Worm (Caenorhabditis elegans) whole organism, mixed stage, embryonic: ENCODE measurements around the gene jip-1.

ENCODE experiments used
- M03D4.4 ChIP-seq: sonication (generic microtip); optimal IDR thresholded peaks from 2 replicates; lab custom pipeline; 2017; ENCODE audit warnings: mild to moderate bottlenecking, missing genetic modification characterization, missing compliant biosample characterization
- bed-3 ChIP-seq: fragments of 200-800 bp; sonication (Bioruptor generic); optimal IDR thresholded peaks from 3 replicates; lab custom pipeline; 2018; ENCODE audit warnings: mild to moderate bottlenecking, missing genetic modification characterization, moderate library complexity, missing compliant biosample characterization
- blmp-1 ChIP-seq: fragments of 150-350 bp; optimal IDR thresholded peaks from 2 replicates; lab custom pipeline; 2014; ENCODE audit warnings: missing biosample characterization, missing genetic modification characterization
- ceh-39 ChIP-seq: fragments of 150-350 bp; optimal IDR thresholded peaks from 2 replicates; lab custom pipeline; 2014; ENCODE audit warnings: missing biosample characterization, missing genetic modification characterization
- ceh-43 ChIP-seq: fragments of 200-800 bp; sonication (Bioruptor generic); optimal IDR thresholded peaks from 2 replicates; lab custom pipeline; 2018; ENCODE audit warnings: mild to moderate bottlenecking, missing genetic modification characterization, moderate library complexity, missing compliant biosample characterization
- ceh-83 ChIP-seq: fragments of 200-800 bp; sonication (Bioruptor generic); optimal IDR thresholded peaks from 2 replicates; lab custom pipeline; 2018; ENCODE audit warnings: mild to moderate bottlenecking, missing genetic modification characterization, missing compliant biosample characterization
- ces-1 ChIP-seq: fragments of 150-350 bp; optimal IDR thresholded peaks from 2 replicates; lab custom pipeline; 2014; ENCODE audit warnings: missing biosample characterization, missing genetic modification reagents, missing genetic modification characterization
- cnd-1 ChIP-seq: fragments of 200-800 bp; sonication (Bioruptor generic); optimal IDR thresholded peaks from 2 replicates; lab custom pipeline; 2018; ENCODE audit warnings: mild to moderate bottlenecking, missing genetic modification characterization, missing compliant biosample characterization
- drap-1 ChIP-seq: fragments of 200-800 bp; sonication (Bioruptor generic); optimal IDR thresholded peaks from 3 replicates; lab custom pipeline; 2018; ENCODE audit warnings: mild to moderate bottlenecking, missing genetic modification characterization, missing compliant biosample characterization
- elt-1 ChIP-seq: sonication (generic microtip); optimal IDR thresholded peaks from 2 replicates; lab custom pipeline; 2017; ENCODE audit warnings: missing genetic modification characterization, mild to moderate bottlenecking, missing compliant biosample characterization, antibody characterized with exemption, moderate library complexity, borderline replicate concordance; ENCODE audit not compliant: insufficient read depth
- elt-3 ChIP-seq: fragments of 150-350 bp; optimal IDR thresholded peaks from 2 replicates; lab custom pipeline; 2014; ENCODE audit warnings: missing biosample characterization, missing genetic modification characterization
- flh-1 ChIP-seq: fragments of 200-800 bp; sonication (Bioruptor generic); optimal IDR thresholded peaks from 2 replicates; lab custom pipeline; 2018; ENCODE audit warnings: mild to moderate bottlenecking, missing genetic modification characterization, moderate library complexity, missing compliant biosample characterization
- ham-2 ChIP-seq: fragments of 200-800 bp; sonication (Bioruptor generic); optimal IDR thresholded peaks from 2 replicates; lab custom pipeline; 2018; ENCODE audit warnings: mild to moderate bottlenecking, missing genetic modification characterization, missing compliant biosample characterization
- hlh-1 ChIP-seq: fragments of 150-350 bp; optimal IDR thresholded peaks from 2 replicates; lab custom pipeline; 2014; ENCODE audit warnings: missing biosample characterization, missing genetic modification reagents, missing genetic modification characterization
- lin-13 ChIP-seq: fragments of 150-350 bp; optimal IDR thresholded peaks from 2 replicates; lab custom pipeline; 2014; ENCODE audit warnings: missing biosample characterization, missing genetic modification characterization
- lin-32 ChIP-seq: fragments of 200-800 bp; sonication (Bioruptor generic); optimal IDR thresholded peaks from 2 replicates; lab custom pipeline; 2018; ENCODE audit warnings: mild to moderate bottlenecking, missing genetic modification characterization, missing compliant biosample characterization
- lsy-2 ChIP-seq: fragments of 150-350 bp; optimal IDR thresholded peaks from 2 replicates; lab custom pipeline; 2014; ENCODE audit warnings: missing biosample characterization, missing genetic modification characterization
- mls-2 ChIP-seq: sonication (generic microtip); optimal IDR thresholded peaks from 2 replicates; lab custom pipeline; 2016; ENCODE audit warnings: mild to moderate bottlenecking, missing genetic modification characterization, moderate library complexity, missing compliant biosample characterization
- nhr-12 ChIP-seq: fragments of 150-350 bp; optimal IDR thresholded peaks from 2 replicates; lab custom pipeline; 2014; ENCODE audit warnings: missing biosample characterization, missing genetic modification characterization
- nhr-2 ChIP-seq: fragments of 150-350 bp; optimal IDR thresholded peaks from 2 replicates; lab custom pipeline; 2014; ENCODE audit warnings: missing biosample characterization, missing genetic modification characterization
- nhr-237 ChIP-seq: fragments of 150-350 bp; optimal IDR thresholded peaks from 2 replicates; lab custom pipeline; 2014; ENCODE audit warnings: missing biosample characterization, missing genetic modification characterization
- nhr-28 ChIP-seq: fragments of 150-350 bp; optimal IDR thresholded peaks from 2 replicates; lab custom pipeline; 2014; ENCODE audit warnings: missing biosample characterization, missing genetic modification characterization
- nhr-76 ChIP-seq: sonication (generic microtip); optimal IDR thresholded peaks from 2 replicates; lab custom pipeline; 2017; ENCODE audit warnings: missing biosample characterization, missing genetic modification characterization
- pha-4 ChIP-seq: fragments of 150-350 bp; optimal IDR thresholded peaks from 2 replicates; lab custom pipeline; 2018; ENCODE audit warnings: missing biosample characterization, missing genetic modification reagents, missing genetic modification characterization
- sem-2 ChIP-seq: fragments of 200-800 bp; sonication (Bioruptor generic); optimal IDR thresholded peaks from 2 replicates; lab custom pipeline; 2018; ENCODE audit warnings: mild to moderate bottlenecking, missing genetic modification characterization, missing compliant biosample characterization
- sptf-1 ChIP-seq: sonication (generic microtip); optimal IDR thresholded peaks from 2 replicates; lab custom pipeline; 2017; ENCODE audit warnings: mild to moderate bottlenecking, missing genetic modification characterization, moderate library complexity, missing compliant biosample characterization
- tbx-8 ChIP-seq: fragments of 200-800 bp; sonication (Bioruptor generic); optimal IDR thresholded peaks from 2 replicates; lab custom pipeline; 2018; ENCODE audit warnings: mild to moderate bottlenecking, missing genetic modification characterization, moderate library complexity, missing compliant biosample characterization
- unc-120 ChIP-seq: sonication (generic microtip); optimal IDR thresholded peaks from 2 replicates; lab custom pipeline; 2017; ENCODE audit warnings: missing genetic modification characterization, missing compliant biosample characterization; ENCODE audit not compliant: poor library complexity, severe bottlenecking
- unc-39 ChIP-seq: fragments of 150-350 bp; optimal IDR thresholded peaks from 2 replicates; lab custom pipeline; 2014; ENCODE audit warnings: missing biosample characterization, missing genetic modification characterization
- unc-62 ChIP-seq: fragments of 150-350 bp; optimal IDR thresholded peaks from 2 replicates; lab custom pipeline; 2014; ENCODE audit warnings: missing biosample characterization, missing genetic modification reagents, missing genetic modification characterization
- zip-8 ChIP-seq: fragments of 150-350 bp; optimal IDR thresholded peaks from 2 replicates; lab custom pipeline; 2014; ENCODE audit warnings: missing biosample characterization, missing genetic modification characterization
- ztf-11 ChIP-seq: fragments of 150-350 bp; optimal IDR thresholded peaks from 2 replicates; lab custom pipeline; 2014; ENCODE audit warnings: missing biosample characterization, missing genetic modification characterization

jip-1 gene

DNA sequence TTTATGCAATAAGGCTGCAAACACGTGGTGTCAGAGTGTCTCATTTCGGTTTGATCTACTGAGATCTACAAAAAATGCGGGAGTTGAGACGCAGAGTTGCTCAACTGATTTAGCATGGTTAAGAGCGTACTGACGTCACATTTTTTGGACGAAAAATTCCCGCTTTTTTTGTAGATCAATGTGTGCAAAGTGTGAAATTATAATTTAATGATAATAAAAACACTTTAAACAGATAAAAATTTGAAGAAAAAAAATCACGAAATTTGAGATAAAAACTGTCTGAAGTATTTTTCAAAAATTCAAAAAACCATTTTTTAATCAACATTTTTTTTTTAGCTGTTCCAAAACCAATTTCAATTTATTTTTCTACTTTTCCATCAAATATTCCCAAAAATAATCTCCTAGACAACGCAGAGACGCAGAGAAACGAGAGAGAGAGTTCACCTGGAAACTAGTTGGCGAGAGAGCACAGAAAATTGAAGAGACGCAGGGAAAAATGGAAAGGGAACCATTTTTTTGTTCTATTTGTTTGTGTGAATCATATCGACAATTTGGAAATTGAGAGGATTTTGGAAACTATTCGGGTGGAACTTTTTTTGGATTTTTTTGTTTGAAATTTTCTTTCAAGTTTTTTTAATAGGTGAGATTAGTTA lies 29.6 kb upstream of the jip-1 start:
- no peak for TF ChIP-seq nhr-237 (tag; lab: Kevin White, UChicago)
- TF ChIP-seq nhr-28: no peak
- no peak for TF ChIP-seq pha-4
- TF ChIP-seq ceh-83 (GFP tag; lab: Kevin White, UChicago): no peak
- TF ChIP-seq hlh-1 (tag; lab: Kevin White, UChicago): no peak
- TF ChIP-seq mls-2: no peak
- TF ChIP-seq lsy-2: no peak
- TF ChIP-seq blmp-1 (tag; lab: Kevin White, UChicago): no peak
- no peak for TF ChIP-seq sem-2
- no peak for TF ChIP-seq drap-1 (GFP tag; lab: Kevin White, UChicago)
- no peak for TF ChIP-seq nhr-2 (tag; lab: Kevin White, UChicago)
- no peak for TF ChIP-seq unc-120 (tag; lab: Kevin White, UChicago)
- TF ChIP-seq lin-13 (tag; lab: Kevin White, UChicago): no peak
- no peak for TF ChIP-seq ceh-39
- no peak for TF ChIP-seq lin-32
- TF ChIP-seq ztf-11: no peak
- TF ChIP-seq M03D4.4 (tag; lab: Kevin White, UChicago): no peak
- no peak for TF ChIP-seq cnd-1
- TF ChIP-seq tbx-8 (GFP tag; lab: Kevin White, UChicago): no peak
- no peak for TF ChIP-seq sptf-1

DNA sequence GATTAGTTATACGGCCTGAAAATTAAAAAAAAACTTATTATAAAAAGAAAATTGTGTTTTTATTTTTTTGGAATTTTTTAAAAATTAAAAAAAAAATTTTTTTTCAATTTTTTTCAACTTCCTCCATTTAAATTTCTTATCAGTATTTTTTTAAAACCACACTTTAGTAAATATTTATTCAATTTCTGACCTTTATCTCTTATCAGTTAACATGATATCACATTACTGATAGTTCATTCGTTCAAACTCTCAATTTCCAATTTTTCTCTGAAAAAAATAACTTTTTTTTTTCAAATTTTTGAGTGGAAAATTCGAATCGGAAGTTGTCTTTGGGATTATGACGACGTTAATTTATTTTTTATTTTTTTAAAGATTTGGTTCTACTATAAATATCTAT lies 29.1 kb upstream of the jip-1 start:
- TF ChIP-seq ham-2 (GFP tag; lab: Kevin White, UChicago) (no peak), nhr-237 (tag; lab: Kevin White, UChicago) (no peak)
- TF ChIP-seq, all 35 proteins: peak for 0

DNA sequence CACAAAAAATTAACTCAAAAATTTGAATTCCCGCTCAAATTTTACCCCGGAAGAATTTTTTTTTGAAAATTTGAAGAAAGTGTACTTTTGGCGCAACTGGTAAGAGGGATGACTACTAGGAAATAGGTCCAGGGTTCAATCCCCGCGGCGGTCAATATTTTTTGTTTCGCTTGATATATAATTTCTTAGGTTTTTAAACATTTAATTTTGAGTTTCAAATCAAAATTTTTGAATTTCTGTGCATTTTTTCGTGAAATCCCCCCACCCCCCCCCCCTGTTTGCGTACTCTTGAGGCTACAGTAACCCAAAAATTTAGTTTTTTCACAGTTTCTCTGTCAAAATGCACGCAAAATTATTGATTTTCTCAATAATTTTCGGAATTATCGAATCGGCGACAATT lies 28.6 kb upstream of the jip-1 start, which contains the start of gene Y57G7A.1:
Gene Y57G7A.1 (plus strand): TSS at position 301 of the 400 bp plus-strand sequence.
- no peak for TF ChIP-seq M03D4.4 (tag; lab: Kevin White, UChicago)
- no peak for TF ChIP-seq unc-120 (tag; lab: Kevin White, UChicago)
- no peak for TF ChIP-seq nhr-12 (tag; lab: Kevin White, UChicago)
- TF ChIP-seq ztf-11: no peak
- no peak for TF ChIP-seq flh-1 (GFP tag; lab: Kevin White, UChicago)
- TF ChIP-seq ces-1 (GFP tag; lab: Kevin White, UChicago): no peak
- no peak for TF ChIP-seq zip-8
- TF ChIP-seq unc-62 (GFP tag; lab: Kevin White, UChicago): no peak
- TF ChIP-seq nhr-28: no peak
- TF ChIP-seq elt-3 (tag; lab: Kevin White, UChicago): no peak
- no peak for TF ChIP-seq cnd-1
- no peak for TF ChIP-seq lin-13 (tag; lab: Kevin White, UChicago)
- TF ChIP-seq, all 35 proteins: peak for 0

DNA sequence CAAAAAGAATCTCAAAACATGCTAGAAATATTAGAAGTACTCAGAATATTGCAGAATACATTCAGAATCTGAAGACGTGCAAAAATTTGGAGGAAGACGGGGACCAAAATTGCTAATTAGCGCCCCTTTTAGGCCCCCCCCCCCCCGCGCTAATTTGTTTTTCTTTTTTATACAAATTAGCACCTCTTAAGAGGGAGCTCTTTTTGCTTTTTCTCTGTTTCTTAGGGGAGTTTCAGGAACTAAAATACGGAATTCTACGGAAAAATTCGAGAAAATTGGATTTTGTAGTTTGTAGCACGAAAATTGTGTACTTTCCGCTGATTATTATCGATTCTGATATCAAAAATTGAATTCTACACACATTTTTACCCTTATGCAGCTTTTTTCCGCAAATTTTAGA lies 25.2 kb upstream of the jip-1 start, which contains the start of gene glb-31:
Gene glb-31 (minus strand): TSS at position 101 of the 400 bp plus-strand sequence.
- no peak for TF ChIP-seq unc-62 (GFP tag; lab: Kevin White, UChicago)

DNA sequence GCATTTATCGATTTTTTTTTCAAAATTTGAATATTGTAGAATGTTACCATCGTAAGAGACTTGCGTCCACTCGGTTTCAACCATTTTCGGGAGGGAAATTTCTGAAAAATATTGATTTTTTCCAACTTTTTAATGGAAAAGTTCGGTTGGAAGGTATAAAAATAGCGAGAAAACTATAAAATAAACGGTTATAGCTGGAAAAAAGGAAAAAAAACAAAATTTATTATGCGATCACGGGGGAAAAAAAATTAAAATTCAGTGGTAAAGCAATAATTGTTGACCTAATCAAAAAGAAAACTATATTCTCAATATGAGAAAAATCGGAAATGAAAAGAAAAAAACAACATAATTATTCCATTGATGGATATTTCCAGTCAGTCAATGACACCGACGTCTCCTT lies 20.8 kb upstream of the jip-1 start, which contains the start of gene emc-2:
Gene emc-2 (minus strand): TSS at position 101 of the 400 bp plus-strand sequence.
- no peak for TF ChIP-seq bed-3 (GFP tag; lab: Kevin White, UChicago)
- no peak for TF ChIP-seq lsy-2
- TF ChIP-seq flh-1 (GFP tag; lab: Kevin White, UChicago): no peak
- no peak for TF ChIP-seq ceh-83 (GFP tag; lab: Kevin White, UChicago)
- TF ChIP-seq tbx-8 (GFP tag; lab: Kevin White, UChicago): no peak
- no peak for TF ChIP-seq sem-2
- TF ChIP-seq nhr-2 (tag; lab: Kevin White, UChicago): no peak
- no peak for TF ChIP-seq blmp-1 (tag; lab: Kevin White, UChicago)
- no peak for TF ChIP-seq ceh-39
- TF ChIP-seq ceh-43: no peak
- TF ChIP-seq nhr-76 (tag; lab: Kevin White, UChicago): no peak
- no peak for TF ChIP-seq lin-13 (tag; lab: Kevin White, UChicago)
- TF ChIP-seq zip-8: no peak
- no peak for TF ChIP-seq elt-3 (tag; lab: Kevin White, UChicago)
- no peak for TF ChIP-seq cnd-1
- no peak for TF ChIP-seq mls-2
- TF ChIP-seq unc-39 (tag; lab: Kevin White, UChicago): no peak
- TF ChIP-seq nhr-237 (tag; lab: Kevin White, UChicago): no peak
- no peak for TF ChIP-seq elt-1 (tag; lab: Kevin White, UChicago)
